Worm (Caenorhabditis elegans) whole organism, midembryonic: ENCODE data around the gene dgk-4.

Experiments used
- med-1 ChIP-seq: sonication (generic microtip); optimal IDR thresholded peaks from 2 replicates; lab custom pipeline; 2017; ENCODE audit warnings: missing genetic modification characterization, mild to moderate bottlenecking, missing compliant biosample characterization, antibody characterized with exemption, missing genetic modification reagents; ENCODE audit not compliant: insufficient read depth
- ztf-29 ChIP-seq: fragments of 200-800 bp; sonication (Bioruptor generic); IDR thresholded peaks from 2 replicates; pipeline ENCODE4 v1.3.6; 2022; ENCODE audit warnings: missing genetic modification reagents, missing genetic modification characterization, missing compliant biosample characterization

DNA sequence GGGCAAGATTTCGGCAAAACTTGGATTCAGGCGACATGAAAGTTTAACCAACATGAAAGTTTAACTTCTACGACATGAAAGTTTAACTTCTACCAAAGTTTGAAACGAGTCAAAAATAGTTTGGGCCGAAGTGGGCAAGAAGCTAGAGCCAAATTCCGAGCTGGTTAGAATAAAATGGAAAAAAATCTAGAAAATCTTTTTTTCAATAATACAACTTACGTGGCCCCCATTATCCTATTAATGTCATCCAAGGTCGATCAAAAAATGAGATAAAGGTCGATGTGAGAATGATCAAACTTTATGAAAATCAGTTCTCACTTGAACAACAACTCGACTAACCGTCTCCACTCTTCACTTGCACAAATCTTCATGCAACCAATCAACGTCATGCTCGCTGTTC is 46.2 kb downstream of the dgk-4 start, which contains the start of gene F08B4.8:
- TF ChIP-seq ztf-29: no peak
- no peak for TF ChIP-seq med-1 (GFP tag; lab: Kevin White, UChicago)
